Fruit fly (Drosophila melanogaster) whole organism, embryonic: ENCODE measurements around the gene ninaC.

Source experiments
- Atf6 ChIP-seq: fragments of 200-800 bp; sonication (Bioruptor generic); IDR thresholded peaks from 2 replicates; pipeline ENCODE4 v1.3.6; 2022; ENCODE audit warnings: missing biosample characterization, missing genetic modification characterization
- BEAF-32 ChIP-seq: fragments of 200-800 bp; sonication (Bioruptor generic); optimal IDR thresholded peaks from 3 replicates; lab custom pipeline; 2017; ENCODE audit warnings: missing biosample characterization, missing genetic modification characterization, mild to moderate bottlenecking, moderate library complexity, missing genetic modification reagents
- CG10431 ChIP-seq: fragments of 200-800 bp; sonication (Bioruptor generic); optimal IDR thresholded peaks from 3 replicates; lab custom pipeline; 2018; ENCODE audit warnings: missing biosample characterization, mild to moderate bottlenecking, missing genetic modification characterization
- CG10462 ChIP-seq: fragments of 200-800 bp; sonication (Bioruptor generic); optimal IDR thresholded peaks from 2 replicates; lab custom pipeline; 2016; ENCODE audit warnings: missing biosample characterization, missing genetic modification characterization
- CG11696 ChIP-seq: fragments of 200-800 bp; sonication (Bioruptor generic); IDR thresholded peaks from 2 replicates; pipeline ENCODE4 v1.3.6; 2022; ENCODE audit warnings: missing biosample characterization, missing genetic modification characterization
- CG12769 ChIP-seq: fragments of 200-800 bp; sonication (Bioruptor generic); optimal IDR thresholded peaks from 2 replicates; lab custom pipeline; 2019; ENCODE audit warnings: missing biosample characterization, mild to moderate bottlenecking, missing genetic modification characterization, moderate library complexity
- CG15601 ChIP-seq: fragments of 200-800 bp; sonication (Bioruptor generic); optimal IDR thresholded peaks from 3 replicates; lab custom pipeline; 2019; ENCODE audit warnings: missing biosample characterization, mild to moderate bottlenecking, missing genetic modification characterization, moderate library complexity
- CG1603 ChIP-seq: fragments of 200-800 bp; sonication (Bioruptor generic); optimal IDR thresholded peaks from 2 replicates; lab custom pipeline; 2019; ENCODE audit warnings: missing biosample characterization, mild to moderate bottlenecking, missing genetic modification characterization, moderate library complexity
- CG17186 ChIP-seq: fragments of 200-800 bp; sonication (Bioruptor generic); optimal IDR thresholded peaks from 3 replicates; lab custom pipeline; 2017; ENCODE audit warnings: missing biosample characterization, missing genetic modification reagents, missing genetic modification characterization
- CG17802 ChIP-seq: fragments of 200-800 bp; sonication (Bioruptor generic); optimal IDR thresholded peaks from 2 replicates; lab custom pipeline; 2018; ENCODE audit warnings: missing biosample characterization, mild to moderate bottlenecking, missing genetic modification characterization, moderate library complexity
- CG2875 ChIP-seq: fragments of 200-800 bp; sonication (Bioruptor generic); optimal IDR thresholded peaks from 2 replicates; lab custom pipeline; 2017; ENCODE audit warnings: missing biosample characterization, mild to moderate bottlenecking, missing genetic modification characterization, missing genetic modification reagents
- CG2889 ChIP-seq: fragments of 200-800 bp; sonication (Bioruptor generic); IDR thresholded peaks from 3 replicates; pipeline ENCODE4 v1.3.6; 2022; ENCODE audit warnings: missing biosample characterization, missing genetic modification characterization
- CG3163 ChIP-seq: fragments of 200-800 bp; sonication (Bioruptor generic); optimal IDR thresholded peaks from 3 replicates; lab custom pipeline; 2016; ENCODE audit warnings: missing biosample characterization, missing genetic modification characterization
- CG34422 ChIP-seq: fragments of 200-800 bp; sonication (Bioruptor generic); IDR thresholded peaks from 3 replicates; pipeline ENCODE4 v1.3.6; 2022; ENCODE audit warnings: missing biosample characterization, missing genetic modification characterization
- CG3726 ChIP-seq: fragments of 200-800 bp; sonication (Bioruptor generic); IDR thresholded peaks from 3 replicates; pipeline ENCODE4, ENCODE4 v1.3.6; 2022; ENCODE audit warnings: missing biosample characterization, missing genetic modification characterization
- CG6813 ChIP-seq: fragments of 200-800 bp; sonication (Bioruptor generic); optimal IDR thresholded peaks from 2 replicates; lab custom pipeline; 2017; ENCODE audit warnings: missing biosample characterization, missing genetic modification characterization, mild to moderate bottlenecking, moderate library complexity, missing genetic modification reagents
- CG6854 ChIP-seq: fragments of 200-800 bp; sonication (Bioruptor generic); optimal IDR thresholded peaks from 3 replicates; lab custom pipeline; 2017; ENCODE audit warnings: missing biosample characterization, mild to moderate bottlenecking, missing genetic modification characterization
- CG7271 ChIP-seq: fragments of 200-800 bp; sonication (Bioruptor generic); optimal IDR thresholded peaks from 2 replicates; lab custom pipeline; 2018; ENCODE audit warnings: missing biosample characterization, mild to moderate bottlenecking, missing genetic modification characterization, moderate library complexity
- CG7357 ChIP-seq: fragments of 200-800 bp; sonication (Bioruptor generic); IDR thresholded peaks from 3 replicates; pipeline ENCODE4 v1.3.6; 2022; ENCODE audit warnings: missing biosample characterization, missing genetic modification characterization
- CG8089 ChIP-seq: fragments of 200-800 bp; sonication (Bioruptor generic); optimal IDR thresholded peaks from 3 replicates; lab custom pipeline; 2016; ENCODE audit warnings: missing biosample characterization, missing genetic modification characterization
- CG9609 ChIP-seq: fragments of 200-800 bp; sonication (Bioruptor generic); optimal IDR thresholded peaks from 3 replicates; lab custom pipeline; 2016; ENCODE audit warnings: missing biosample characterization, missing genetic modification characterization
- Dbx ChIP-seq: fragments of 200-800 bp; sonication (Bioruptor generic); IDR thresholded peaks from 3 replicates; pipeline ENCODE4 v1.3.6; 2022; ENCODE audit warnings: missing biosample characterization, missing genetic modification characterization
- E2f2 ChIP-seq: fragments of 200-800 bp; sonication (Bioruptor generic); IDR thresholded peaks from 2 replicates; pipeline ENCODE4 v1.3.6; 2022; ENCODE audit warnings: missing biosample characterization, missing genetic modification characterization
- Gsc ChIP-seq: fragments of 200-800 bp; sonication (Bioruptor generic); IDR thresholded peaks from 2 replicates; pipeline ENCODE4 v1.3.6; 2022; ENCODE audit warnings: missing biosample characterization, missing genetic modification characterization
- H15 ChIP-seq: fragments of 200-800 bp; sonication (Bioruptor generic); IDR thresholded peaks from 3 replicates; pipeline ENCODE4 v1.3.6; 2022; ENCODE audit warnings: missing biosample characterization, missing genetic modification characterization
- HLH54F ChIP-seq: fragments of 200-800 bp; sonication (Bioruptor generic); optimal IDR thresholded peaks from 3 replicates; lab custom pipeline; 2016; ENCODE audit warnings: missing biosample characterization, missing genetic modification characterization
- HLHmδ ChIP-seq: fragments of 200-800 bp; sonication (Bioruptor generic); optimal IDR thresholded peaks from 2 replicates; lab custom pipeline; 2018; ENCODE audit warnings: missing biosample characterization, mild to moderate bottlenecking, missing genetic modification characterization, moderate library complexity
- Hmr ChIP-seq: fragments of 200-800 bp; sonication (Bioruptor generic); optimal IDR thresholded peaks from 3 replicates; lab custom pipeline; 2017; ENCODE audit warnings: mild to moderate bottlenecking, missing biosample characterization, missing genetic modification reagents, missing genetic modification characterization
- Hr39 ChIP-seq: fragments of >200 bp; optimal IDR thresholded peaks from 2 replicates; lab custom pipeline; 2017
- MBD-R2 ChIP-seq: fragments of 200-800 bp; sonication (Bioruptor generic); IDR thresholded peaks from 2 replicates; pipeline ENCODE4 v1.3.6; 2022; ENCODE audit warnings: missing biosample characterization, missing genetic modification characterization
- Mad ChIP-seq: fragments of 200-800 bp; sonication (Bioruptor generic); optimal IDR thresholded peaks from 2 replicates; lab custom pipeline; 2016; ENCODE audit warnings: missing biosample characterization, missing genetic modification characterization
- Stat92E ChIP-seq, 3 experiments: fragments of >200 bp in 2 of 3; fragments of 200-800 bp in 1 of 3; sonication (Bioruptor generic) in 1 of 3; optimal IDR thresholded peaks; 2 replicates each; lab custom pipeline; 2017 to 2019; ENCODE audit warnings: missing biosample characterization in 3 of 3, missing genetic modification characterization in 3 of 3, mild to moderate bottlenecking in 1 of 3, moderate library complexity in 1 of 3
- TFAM ChIP-seq: fragments of 200-800 bp; sonication (Bioruptor generic); optimal IDR thresholded peaks from 2 replicates; lab custom pipeline; 2017; ENCODE audit warnings: missing biosample characterization, missing genetic modification characterization, inconsistent platforms
- Tbp ChIP-seq: fragments of >200 bp; optimal IDR thresholded peaks from 2 replicates; lab custom pipeline; 2018; ENCODE audit warnings: missing biosample characterization, missing genetic modification characterization
- ap ChIP-seq: fragments of 200-800 bp; sonication (Bioruptor generic); IDR thresholded peaks from 2 replicates; pipeline ENCODE4 v1.3.6; 2022; ENCODE audit warnings: missing biosample characterization, missing genetic modification characterization
- btn ChIP-seq: fragments of 200-800 bp; sonication (Bioruptor generic); optimal IDR thresholded peaks from 2 replicates; lab custom pipeline; 2016; ENCODE audit warnings: missing biosample characterization, missing genetic modification characterization
- chn ChIP-seq: fragments of 200-800 bp; sonication (Bioruptor generic); optimal IDR thresholded peaks from 2 replicates; lab custom pipeline; 2016; ENCODE audit warnings: missing biosample characterization, missing genetic modification characterization
- ci ChIP-seq: fragments of 200-800 bp; sonication (Bioruptor generic); IDR thresholded peaks from 3 replicates; pipeline ENCODE4 v1.3.6; 2022; ENCODE audit warnings: missing biosample characterization, missing genetic modification characterization
- ftz-f1 ChIP-seq: fragments of 200-800 bp; sonication (Bioruptor generic); optimal IDR thresholded peaks from 2 replicates; lab custom pipeline; 2016; ENCODE audit warnings: missing biosample characterization, missing genetic modification characterization
- h ChIP-seq: fragments of >200 bp; optimal IDR thresholded peaks from 2 replicates; lab custom pipeline; 2017
- hb ChIP-seq: fragments of 200-800 bp; sonication (Bioruptor generic); IDR thresholded peaks from 3 replicates; pipeline ENCODE4 v1.3.6; 2022; ENCODE audit warnings: missing biosample characterization, missing genetic modification characterization; ENCODE audit not compliant: partially characterized antibody
- lola ChIP-seq, 3 experiments: fragments of >200 bp in 2 of 3; fragments of 200-800 bp in 1 of 3; sonication (Bioruptor generic) in 1 of 3; optimal IDR thresholded peaks; 2 replicates each; lab custom pipeline; 2017 to 2019; ENCODE audit warnings: missing biosample characterization in 3 of 3, missing genetic modification characterization in 3 of 3, mild to moderate bottlenecking in 1 of 3, moderate library complexity in 1 of 3
- luna ChIP-seq: fragments of 200-800 bp; sonication (Bioruptor generic); optimal IDR thresholded peaks from 2 replicates; lab custom pipeline; 2016; ENCODE audit warnings: missing biosample characterization, missing genetic modification characterization
- mld ChIP-seq: fragments of 200-800 bp; sonication (Bioruptor generic); IDR thresholded peaks from 3 replicates; pipeline ENCODE4 v1.3.6; 2022; ENCODE audit warnings: missing biosample characterization, missing genetic modification characterization; ENCODE audit not compliant: partially characterized antibody
- onecut ChIP-seq: fragments of 200-800 bp; sonication (Bioruptor generic); IDR thresholded peaks from 2 replicates; pipeline ENCODE4 v1.3.6; 2022; ENCODE audit warnings: missing biosample characterization, missing genetic modification characterization
- p53 ChIP-seq: fragments of 200-800 bp; sonication (Bioruptor generic); optimal IDR thresholded peaks from 2 replicates; lab custom pipeline; 2016; ENCODE audit warnings: missing biosample characterization, missing genetic modification characterization
- peb ChIP-seq: fragments of 200-800 bp; sonication (Bioruptor generic); IDR thresholded peaks from 2 replicates; pipeline ENCODE4 v1.3.6; 2022; ENCODE audit warnings: missing biosample characterization, missing genetic modification characterization
- slbo ChIP-seq: fragments of 200-800 bp; sonication (Bioruptor generic); IDR thresholded peaks from 2 replicates; pipeline ENCODE4 v1.3.6; 2022; ENCODE audit warnings: missing biosample characterization, missing genetic modification characterization
- sna ChIP-seq: fragments of 200-800 bp; sonication (Bioruptor generic); IDR thresholded peaks from 2 replicates; pipeline ENCODE4 v1.3.6; 2022; ENCODE audit warnings: missing biosample characterization, missing genetic modification characterization; ENCODE audit not compliant: partially characterized antibody
- tap ChIP-seq: fragments of 200-800 bp; optimal IDR thresholded peaks from 3 replicates; lab custom pipeline; 2019; ENCODE audit warnings: missing biosample characterization, mild to moderate bottlenecking, missing genetic modification characterization, moderate library complexity
- tx ChIP-seq: fragments of 200-800 bp; sonication (Bioruptor generic); optimal IDR thresholded peaks from 2 replicates; lab custom pipeline; 2016; ENCODE audit warnings: missing biosample characterization, missing genetic modification characterization
- usp ChIP-seq: fragments of >200 bp; optimal IDR thresholded peaks from 2 replicates; lab custom pipeline; 2017; ENCODE audit warnings: missing biosample characterization, missing genetic modification characterization
- vfl ChIP-seq: fragments of 200-800 bp; sonication (Bioruptor generic); optimal IDR thresholded peaks from 2 replicates; lab custom pipeline; 2016; ENCODE audit warnings: missing biosample characterization, missing genetic modification characterization

Gene ninaC

dm6 chr2L:7395813-7396212, 18.3 kb downstream of the ninaC start (continued):
- no peak for TF ChIP-seq CG10431
- no peak for TF ChIP-seq CG3726 (GFP tag; lab: Robert Waterston, UW)
- TF ChIP-seq Dbx, result no peak; the same call in 2 of the 3 replicates
- TF ChIP-seq Gsc (GFP tag; lab: Robert Waterston, UW), result no peak
- TF ChIP-seq CG8089 (GFP tag; lab: Kevin White, UChicago), result no peak
- no peak for TF ChIP-seq BEAF-32
- TF ChIP-seq CG17186 (GFP tag; lab: Kevin White, UChicago), result no peak
- peak; percentile 5; the same call in 1 of the 2 replicates for TF ChIP-seq ap (GFP tag; lab: Robert Waterston, UW)
- TF ChIP-seq CG2889 (GFP tag; lab: Robert Waterston, UW), result no peak
- peak; percentile 51 for TF ChIP-seq slbo
- no peak for TF ChIP-seq CG34422 (GFP tag; lab: Robert Waterston, UW)
- peak; percentile 22 for TF ChIP-seq CG15601 (tag; lab: Kevin White, UChicago)
- no peak for TF ChIP-seq usp (GFP tag; lab: Kevin White, UChicago)
- no peak for TF ChIP-seq btn
- TF ChIP-seq onecut (GFP tag; lab: Robert Waterston, UW), result no peak
- TF ChIP-seq TFAM (GFP tag; lab: Kevin White, UChicago), result no peak
- TF ChIP-seq CG1603 (tag; lab: Kevin White, UChicago), result no peak
- no peak for TF ChIP-seq tx (GFP tag; lab: Kevin White, UChicago)
- no peak for TF ChIP-seq mld (GFP tag; lab: Robert Waterston, UW)
- TF ChIP-seq E2f2 (GFP tag; lab: Robert Waterston, UW), result peak; percentile 33; the same call in 1 of the 2 replicates
- no peak for TF ChIP-seq Stat92E (GFP tag; optimal IDR thresholded peaks at IDR 0.05; lab: Kevin White, UChicago)
- TF ChIP-seq CG3163 (GFP tag; lab: Kevin White, UChicago), result no peak
- TF ChIP-seq h (lab: Kevin White, UChicago), result no peak
- TF ChIP-seq Tbp, result no peak
- TF ChIP-seq HLH54F (GFP tag; lab: Kevin White, UChicago), result no peak
- TF ChIP-seq hb (GFP tag; lab: Robert Waterston, UW), result no peak
- TF ChIP-seq p53 (GFP tag; lab: Kevin White, UChicago), result no peak
- no peak for TF ChIP-seq CG11696 (GFP tag; lab: Robert Waterston, UW)
- no peak for TF ChIP-seq CG12769 (tag; lab: Kevin White, UChicago)
- no peak for TF ChIP-seq sna
- no peak for TF ChIP-seq ftz-f1
- no peak for TF ChIP-seq Mad (GFP tag; lab: Kevin White, UChicago)
- TF ChIP-seq chn (GFP tag; lab: Kevin White, UChicago), result no peak
- no peak for TF ChIP-seq MBD-R2 (GFP tag; lab: Robert Waterston, UW)
- TF ChIP-seq H15 (GFP tag; lab: Robert Waterston, UW), result 0 out of 3 replicates have a peak, but pooled peaks have one; percentile 10
- no peak for TF ChIP-seq vfl
- no peak for TF ChIP-seq peb
- no peak for TF ChIP-seq CG17802 (tag; lab: Kevin White, UChicago)
- TF ChIP-seq Atf6 (GFP tag; lab: Robert Waterston, UW), result peak; percentile 74
- no peak for TF ChIP-seq luna
- TF ChIP-seq CG7271 (tag; lab: Kevin White, UChicago), result no peak
- TF ChIP-seq CG9609, result no peak
- no peak for TF ChIP-seq Hr39 (lab: Kevin White, UChicago)
- no peak for TF ChIP-seq HLHmδ (GFP tag; lab: Kevin White, UChicago)
- no peak for TF ChIP-seq CG10462 (GFP tag; lab: Kevin White, UChicago)
- TF ChIP-seq lola (GFP tag; optimal IDR thresholded peaks at IDR 0.05; lab: Kevin White, UChicago), result no peak
- no peak for TF ChIP-seq CG2875
- TF ChIP-seq CG6813, result no peak
- TF ChIP-seq Hmr, result peak; percentile 72
- 0 out of 3 replicates have a peak, but pooled peaks have one; percentile 41 for TF ChIP-seq ci (GFP tag; lab: Robert Waterston, UW)
- no peak for TF ChIP-seq CG6854
- TF ChIP-seq CG7357, result no peak
- TF ChIP-seq tap (tag; lab: Kevin White, UChicago), result peak; percentile 63
